Worm (Caenorhabditis elegans) whole organism, L4/young adult: ENCODE data around the gene pot-1.

Source experiments
- dao-5 ChIP-seq: sonication (generic microtip); optimal IDR thresholded peaks from 2 replicates; lab custom pipeline; 2016; ENCODE audit warnings: missing genotype, missing genetic modification characterization, moderate library complexity, missing compliant biosample characterization
- him-1 ChIP-seq: sonication (generic microtip); optimal IDR thresholded peaks from 2 replicates; lab custom pipeline; 2016; ENCODE audit warnings: missing genotype, missing genetic modification reagents, missing genetic modification characterization, missing compliant biosample characterization

DNA sequence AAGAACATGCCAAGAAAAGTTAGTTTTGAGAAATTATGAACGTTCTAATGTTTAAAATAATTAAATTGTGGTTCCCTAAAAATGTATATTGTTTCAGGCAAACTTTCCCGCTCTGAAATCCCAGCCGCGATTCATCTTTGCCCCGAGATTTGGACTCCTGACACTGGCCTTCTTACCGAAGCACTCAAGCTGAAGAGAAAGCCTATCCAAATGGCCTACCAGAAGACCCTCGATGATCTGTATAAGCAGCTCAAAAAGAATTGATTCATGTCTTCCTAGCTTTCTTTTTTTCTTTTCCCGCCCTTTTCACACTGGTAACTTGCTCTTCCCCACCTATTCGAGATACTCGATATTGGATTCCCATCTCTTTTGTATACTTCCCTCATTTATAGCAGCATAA, 36.6 kb upstream of the pot-1 start:
- TF ChIP-seq him-1 (tag; lab: Kevin White, UChicago) (no peak), dao-5 (no peak)
